Worm (Caenorhabditis elegans): Measurements from ENCODE around the gene srt-73.

DNA sequence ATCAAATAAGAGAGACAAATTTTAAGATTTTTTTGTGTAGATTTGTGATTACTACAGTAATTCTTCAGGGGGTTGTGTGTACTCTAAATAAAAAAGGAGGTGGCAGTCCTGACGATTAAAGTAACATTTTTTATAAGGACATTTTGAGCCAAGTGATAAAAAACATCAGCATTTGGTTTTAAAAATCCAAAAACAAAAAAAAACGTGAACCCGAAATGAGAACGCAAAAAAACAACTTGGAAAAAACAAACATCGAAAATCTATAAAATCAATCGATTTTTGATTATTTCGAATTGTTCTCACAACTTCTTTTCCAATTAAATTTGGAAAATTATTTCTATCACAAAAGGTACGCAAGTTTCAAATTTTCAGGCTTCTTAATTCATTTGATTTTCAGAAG lies 8.7 kb upstream of the srt-73 start, which contains the start of gene T06C10.3:
- TF ChIP-seq ztf-28 (GFP tag; IDR thresholded peaks at IDR 0.05), result no peak
- TF ChIP-seq him-1 (tag; optimal IDR thresholded peaks at IDR 0.05), result no peak
- no peak for TF ChIP-seq rpc-1 (optimal IDR thresholded peaks at IDR 0.05)
- no peak for TF ChIP-seq rpc-1 (tag; optimal IDR thresholded peaks at IDR 0.05)
- TF ChIP-seq lir-1 (GFP tag; conservative IDR thresholded peaks at IDR 0.05), result no peak
- no peak for TF ChIP-seq F49E8.2 (tag; optimal IDR thresholded peaks at IDR 0.05; ENCODE audit: insufficient read depth)
- no peak for TF ChIP-seq egl-44 (GFP tag; IDR thresholded peaks at IDR 0.05)
- no peak for TF ChIP-seq D2030.7 (GFP tag; IDR thresholded peaks at IDR 0.05)
- no peak for TF ChIP-seq sptf-2 (GFP tag; optimal IDR thresholded peaks at IDR 0.05)
- TF ChIP-seq B0019.2 (GFP tag; conservative IDR thresholded peaks at IDR 0.05), result no peak
